Worm (Caenorhabditis elegans) whole organism, young adult: ENCODE results near the gene ints-7.

Experiments used
- aptf-3 ChIP-seq: fragments of 200-800 bp; sonication (Bioruptor generic); IDR thresholded peaks from 2 replicates; pipeline ENCODE4 v1.3.6; 2022; ENCODE audit warnings: missing genetic modification characterization, missing compliant biosample characterization
- ceh-40 ChIP-seq: fragments of 200-800 bp; sonication (Bioruptor generic); IDR thresholded peaks from 2 replicates; pipeline ENCODE4 v1.3.6; 2022; ENCODE audit warnings: missing genetic modification characterization, missing compliant biosample characterization
- him-1 ChIP-seq: sonication (generic microtip); optimal IDR thresholded peaks from 2 replicates; lab custom pipeline; 2016; ENCODE audit warnings: missing genotype, missing genetic modification reagents, missing genetic modification characterization, missing compliant biosample characterization
- lin-54 ChIP-seq: fragments of 200-800 bp; sonication (Bioruptor generic); optimal IDR thresholded peaks from 2 replicates; lab custom pipeline; 2018; ENCODE audit warnings: mild to moderate bottlenecking, missing genetic modification characterization, missing compliant biosample characterization
- lir-1 ChIP-seq: fragments of 200-800 bp; sonication (Bioruptor generic); conservative IDR thresholded peaks from 2 replicates; pipeline ENCODE4 v1.3.6; 2022; ENCODE audit warnings: missing genetic modification reagents, missing genetic modification characterization, missing compliant biosample characterization
- lsl-1 ChIP-seq: fragments of 200-800 bp; sonication (Bioruptor generic); optimal IDR thresholded peaks from 2 replicates; lab custom pipeline; 2018; ENCODE audit warnings: mild to moderate bottlenecking, missing genetic modification characterization, moderate library complexity, missing compliant biosample characterization
- madf-10 ChIP-seq: sonication (generic microtip); optimal IDR thresholded peaks from 2 replicates; lab custom pipeline; 2016; ENCODE audit warnings: mild to moderate bottlenecking, missing genetic modification characterization, missing compliant biosample characterization
- repo-1 ChIP-seq: sonication (generic microtip); optimal IDR thresholded peaks from 2 replicates; lab custom pipeline; 2017; ENCODE audit warnings: mild to moderate bottlenecking, missing genetic modification characterization, missing compliant biosample characterization
- snpc-1.1 ChIP-seq: sonication (generic microtip); optimal IDR thresholded peaks from 2 replicates; lab custom pipeline; 2017; ENCODE audit warnings: missing genetic modification characterization, mild to moderate bottlenecking, missing compliant biosample characterization, antibody characterized with exemption, moderate library complexity, missing genotype, missing genetic modification reagents; ENCODE audit not compliant: insufficient read depth
- somi-1 ChIP-seq: fragments of 200-800 bp; sonication (Bioruptor generic); optimal IDR thresholded peaks from 2 replicates; lab custom pipeline; 2018; ENCODE audit warnings: mild to moderate bottlenecking, missing genetic modification characterization, missing compliant biosample characterization

DNA sequence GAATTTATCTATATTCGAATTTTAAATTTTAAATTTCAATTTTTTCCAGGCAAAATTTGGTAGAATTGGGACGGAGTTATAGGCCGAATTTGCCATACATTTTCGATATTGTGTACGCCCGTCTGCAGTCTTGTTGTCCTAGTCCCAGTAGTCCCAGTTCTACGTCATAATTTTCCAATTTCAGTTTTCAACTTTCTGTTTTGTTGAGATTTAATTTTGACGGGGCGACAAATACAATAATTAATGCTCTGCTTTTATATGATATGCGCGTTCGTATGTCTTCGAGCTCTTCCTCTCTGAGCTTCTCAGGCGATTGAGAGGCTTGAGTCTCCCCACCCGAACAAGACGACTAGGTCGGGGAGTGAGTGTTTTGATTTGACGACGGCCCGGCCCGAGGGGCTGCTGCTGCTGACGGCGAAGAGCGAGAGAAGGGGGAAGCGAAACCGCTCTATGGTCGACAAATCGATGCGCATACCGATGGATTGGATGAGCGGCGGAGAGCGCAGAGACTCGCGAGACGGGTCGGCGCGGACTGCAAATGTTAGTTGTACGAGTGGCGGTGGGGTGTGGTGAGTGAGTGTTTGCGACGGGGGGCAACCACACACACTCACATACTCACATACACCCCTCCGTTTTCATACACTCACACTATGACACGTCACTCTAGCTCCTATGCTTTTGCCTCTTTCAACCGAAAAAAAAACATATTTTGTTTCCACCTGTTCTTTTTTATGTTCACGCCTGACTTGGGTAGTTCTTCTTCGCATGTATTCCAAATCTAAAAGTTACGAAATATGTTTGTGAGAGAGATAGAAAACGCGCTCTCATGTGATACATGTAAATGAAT lies 52.3 kb downstream of the ints-7 start:
- TF ChIP-seq ceh-40 (GFP tag; lab: Robert Waterston, UW) (0 out of 2 replicates have a peak, but pooled peaks have one; percentile 5), lsl-1 (GFP tag; lab: Kevin White, UChicago) (peak; percentile 3), madf-10 (tag; lab: Kevin White, UChicago) (peak; percentile 87), repo-1 (no peak), him-1 (tag; lab: Kevin White, UChicago) (no peak), snpc-1.1 (tag; lab: Kevin White, UChicago) (no peak), somi-1 (GFP tag; lab: Kevin White, UChicago) (peak; percentile 60), aptf-3 (GFP tag; lab: Robert Waterston, UW) (no peak), lir-1 (GFP tag; lab: Robert Waterston, UW) (peak; percentile 4; the same call in 1 of the 2 replicates), lin-54 (peak; percentile 14)
